Worm (Caenorhabditis elegans): ENCODE results near the gene C52B9.8.

- TF ChIP-seq him-1 (tag; optimal IDR thresholded peaks at IDR 0.05) (no peak), dao-5 (tag; optimal IDR thresholded peaks at IDR 0.05) (no peak), W03F9.2 (tag; optimal IDR thresholded peaks at IDR 0.05) (no peak)
Measured at ce11 chrX:4307559-4308005, 4.0 kb downstream of the C52B9.8 start.

Measured in whole organism, L4/young adult.